Worm (Caenorhabditis elegans): ENCODE data around the gene fbxa-116.

Gene fbxa-116

ce11 chrV:20198954-20199353 is 10.3 kb upstream of the fbxa-116 start, which contains the start of gene fog-2:
fog-2 (plus strand) TSS chrV:20199254.
- TF ChIP-seq scrt-1 (GFP tag; IDR thresholded peaks at IDR 0.05) (no peak), hmg-4 (GFP tag; optimal IDR thresholded peaks at IDR 0.05) (no peak), ceh-36 (tag; optimal IDR thresholded peaks at IDR 0.05) (no peak)

ce11 chrV:20196671-20197070 is 8.0 kb upstream of the fbxa-116 start, which contains the start of gene ftr-1:
ftr-1 (plus strand) TSS chrV:20196971.
- no peak for TF ChIP-seq F13C5.2 (tag; optimal IDR thresholded peaks at IDR 0.05)
- no peak for TF ChIP-seq ets-7 (tag; optimal IDR thresholded peaks at IDR 0.05)
- no peak for TF ChIP-seq hmbx-1 (tag; optimal IDR thresholded peaks at IDR 0.05)
- no peak for TF ChIP-seq flt-1 (GFP tag; IDR thresholded peaks at IDR 0.05)
- no peak for TF ChIP-seq aly-1 (tag; optimal IDR thresholded peaks at IDR 0.05)
- no peak for TF ChIP-seq B0310.2 (tag; optimal IDR thresholded peaks at IDR 0.05)
- no peak for TF ChIP-seq sea-1 (GFP tag; conservative IDR thresholded peaks at IDR 0.05)
- no peak for TF ChIP-seq tbx-11 (GFP tag; IDR thresholded peaks at IDR 0.05)
- TF ChIP-seq tbx-37 (GFP tag; conservative IDR thresholded peaks at IDR 0.05): no peak
- no peak for TF ChIP-seq scrt-1 (GFP tag; IDR thresholded peaks at IDR 0.05)
- no peak for TF ChIP-seq ceh-36 (tag; optimal IDR thresholded peaks at IDR 0.05)
- TF ChIP-seq hmg-4 (GFP tag; optimal IDR thresholded peaks at IDR 0.05): no peak
- TF ChIP-seq hnd-1 (tag; optimal IDR thresholded peaks at IDR 0.05): no peak

ce11 chrV:20195451-20196036 is 6.9 kb upstream of the fbxa-116 start, which contains the start of the genes srh-217 and Y113G7B.28:
srh-217 (minus strand) TSS chrV:20195551.
Y113G7B.28 (plus strand) TSS chrV:20195986.
- TF ChIP-seq sea-1 (GFP tag; conservative IDR thresholded peaks at IDR 0.05) (no peak), tbx-11 (GFP tag; IDR thresholded peaks at IDR 0.05) (no peak), hnd-1 (tag; optimal IDR thresholded peaks at IDR 0.05) (no peak), ama-1 (optimal IDR thresholded peaks at IDR 0.05) (no peak), scrt-1 (GFP tag; IDR thresholded peaks at IDR 0.05) (no peak), ceh-13 (GFP tag; optimal IDR thresholded peaks at IDR 0.05) (no peak), F13C5.2 (tag; optimal IDR thresholded peaks at IDR 0.05) (no peak), aly-1 (tag; optimal IDR thresholded peaks at IDR 0.05) (no peak), hmg-4 (GFP tag; optimal IDR thresholded peaks at IDR 0.05) (no peak), ets-7 (tag; optimal IDR thresholded peaks at IDR 0.05) (no peak), pes-1 (GFP tag; IDR thresholded peaks at IDR 0.05) (no peak), B0310.2 (tag; optimal IDR thresholded peaks at IDR 0.05) (no peak), flt-1 (GFP tag; IDR thresholded peaks at IDR 0.05) (no peak)

DNA sequence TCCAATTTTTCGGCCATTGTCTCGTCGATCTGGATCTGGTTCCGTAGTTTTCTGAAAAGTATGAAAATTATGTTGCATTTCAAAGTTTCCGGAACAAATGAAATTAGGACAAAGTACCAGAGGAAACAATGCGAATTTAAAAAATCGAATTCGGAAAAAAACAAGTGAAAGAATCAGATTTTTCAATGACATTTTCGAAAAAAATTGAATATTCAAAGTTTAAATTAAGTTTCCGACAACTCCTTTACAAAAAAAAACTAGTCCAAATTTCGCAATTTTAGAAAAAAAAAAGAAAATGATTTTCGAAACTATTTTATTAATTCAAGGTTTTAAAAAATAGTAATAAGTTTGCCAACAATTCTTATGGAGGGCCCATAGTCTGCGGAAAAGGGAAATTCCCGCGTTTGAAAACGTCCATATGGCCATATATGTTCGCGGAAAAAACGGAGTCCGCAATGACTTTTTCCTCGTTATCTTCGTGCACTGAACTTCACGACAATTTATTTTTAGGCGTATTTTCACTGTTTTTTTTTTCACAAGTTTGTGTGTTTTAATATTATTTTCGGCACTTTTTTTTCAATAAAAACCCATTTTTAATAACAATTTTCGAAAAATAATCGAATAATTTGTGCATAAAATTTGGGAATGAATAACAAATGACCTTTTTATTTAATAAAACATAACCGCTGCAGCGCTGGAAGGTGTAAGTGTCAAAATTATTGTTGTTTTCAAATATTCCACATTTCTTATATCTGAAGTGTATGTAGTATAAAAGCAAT is 3.6 kb upstream of the fbxa-116 start, which contains the start of the genes fbxa-115 and Y113G7B.27:
Gene fbxa-115, minus strand, starts transcription at position 51 of the 779 bp plus-strand sequence.
Gene Y113G7B.27, plus strand, starts transcription at position 729 of the 779 bp plus-strand sequence.
- no peak for TF ChIP-seq hmbx-1 (tag; optimal IDR thresholded peaks at IDR 0.05)

DNA sequence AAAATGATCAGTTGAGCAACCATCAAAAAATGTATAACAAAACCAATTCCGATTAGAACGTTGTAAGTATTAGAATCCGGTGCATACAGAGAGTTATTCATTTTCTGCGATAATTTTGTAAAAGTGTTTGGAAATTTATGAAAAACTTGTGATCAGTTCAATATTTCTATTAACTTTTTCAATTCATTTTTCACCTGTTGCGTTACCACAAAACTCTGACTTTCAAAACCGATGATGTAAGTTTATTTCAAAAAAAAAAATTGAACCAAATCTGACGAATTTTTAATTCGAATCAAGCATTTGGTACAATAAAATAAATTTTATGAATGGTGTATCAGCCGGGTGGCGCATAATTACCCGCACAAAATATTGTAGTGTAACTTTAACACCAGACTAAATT is 2.1 kb downstream of the fbxa-116 start, which contains the start of gene srz-16:
Gene srz-16, minus strand, starts transcription at position 101 of the 400 bp plus-strand sequence.
- TF ChIP-seq hmg-4 (GFP tag; optimal IDR thresholded peaks at IDR 0.05): no peak
- TF ChIP-seq B0310.2 (tag; optimal IDR thresholded peaks at IDR 0.05): no peak
- TF ChIP-seq flt-1 (GFP tag; IDR thresholded peaks at IDR 0.05): no peak
- TF ChIP-seq tra-4 (tag; optimal IDR thresholded peaks at IDR 0.05): no peak
- no peak for TF ChIP-seq aly-1 (tag; optimal IDR thresholded peaks at IDR 0.05)
- TF ChIP-seq sea-1 (GFP tag; conservative IDR thresholded peaks at IDR 0.05): no peak
- no peak for TF ChIP-seq ceh-36 (tag; optimal IDR thresholded peaks at IDR 0.05)
- no peak for TF ChIP-seq F13C5.2 (tag; optimal IDR thresholded peaks at IDR 0.05)

- TF ChIP-seq scrt-1 (GFP tag; IDR thresholded peaks at IDR 0.05): no peak
- TF ChIP-seq hnd-1 (tag; optimal IDR thresholded peaks at IDR 0.05): no peak
- no peak for TF ChIP-seq sea-1 (GFP tag; conservative IDR thresholded peaks at IDR 0.05)
- no peak for TF ChIP-seq pes-1 (GFP tag; IDR thresholded peaks at IDR 0.05)
- TF ChIP-seq hmg-4 (GFP tag; optimal IDR thresholded peaks at IDR 0.05): no peak
- no peak for TF ChIP-seq tra-4 (tag; optimal IDR thresholded peaks at IDR 0.05)
- no peak for TF ChIP-seq flt-1 (GFP tag; IDR thresholded peaks at IDR 0.05)
- TF ChIP-seq ceh-13 (GFP tag; optimal IDR thresholded peaks at IDR 0.05): no peak
- no peak for TF ChIP-seq B0310.2 (tag; optimal IDR thresholded peaks at IDR 0.05)
- no peak for TF ChIP-seq hmbx-1 (tag; optimal IDR thresholded peaks at IDR 0.05)
- no peak for TF ChIP-seq tbx-11 (GFP tag; IDR thresholded peaks at IDR 0.05)
- TF ChIP-seq aly-1 (tag; optimal IDR thresholded peaks at IDR 0.05): no peak
- no peak for TF ChIP-seq ceh-36 (tag; optimal IDR thresholded peaks at IDR 0.05)
- TF ChIP-seq tbx-37 (GFP tag; conservative IDR thresholded peaks at IDR 0.05): no peak
- TF ChIP-seq ama-1 (optimal IDR thresholded peaks at IDR 0.05): no peak
- TF ChIP-seq ets-7 (tag; optimal IDR thresholded peaks at IDR 0.05): no peak
- TF ChIP-seq F13C5.2 (tag; optimal IDR thresholded peaks at IDR 0.05): no peak
Measured at ce11 chrV:20182311-20182710, 6.4 kb downstream of the fbxa-116 start.

- TF ChIP-seq tra-4 (tag; optimal IDR thresholded peaks at IDR 0.05) (no peak), pes-1 (GFP tag; IDR thresholded peaks at IDR 0.05) (no peak), ceh-36 (tag; optimal IDR thresholded peaks at IDR 0.05) (no peak), aly-1 (tag; optimal IDR thresholded peaks at IDR 0.05) (no peak), scrt-1 (GFP tag; IDR thresholded peaks at IDR 0.05) (no peak), B0310.2 (tag; optimal IDR thresholded peaks at IDR 0.05) (no peak), tbx-11 (GFP tag; IDR thresholded peaks at IDR 0.05) (no peak), tbx-37 (GFP tag; conservative IDR thresholded peaks at IDR 0.05) (no peak), hnd-1 (tag; optimal IDR thresholded peaks at IDR 0.05) (no peak), hmg-4 (GFP tag; optimal IDR thresholded peaks at IDR 0.05) (no peak), sea-1 (GFP tag; conservative IDR thresholded peaks at IDR 0.05) (no peak)
Measured at ce11 chrV:20171941-20172340, 16.7 kb downstream of the fbxa-116 start, which contains the start of gene srw-39. srw-39 (minus strand) TSS chrV:20172041.
